Worm (Caenorhabditis elegans) whole organism, L1 larva: Measurements from ENCODE around the gene srj-6.

ENCODE experiments used
- Y116A8C.19 ChIP-seq: sonication (generic microtip); optimal IDR thresholded peaks from 2 replicates; lab custom pipeline; 2016; ENCODE audit warnings: missing compliant biosample characterization, missing genetic modification characterization, borderline replicate concordance
- aha-1 ChIP-seq: fragments of 150-350 bp; optimal IDR thresholded peaks from 2 replicates; lab custom pipeline; 2014; ENCODE audit warnings: missing biosample characterization, missing genetic modification characterization
- alr-1 ChIP-seq: fragments of 200-800 bp; sonication (Bioruptor generic); optimal IDR thresholded peaks from 2 replicates; lab custom pipeline; 2018; ENCODE audit warnings: borderline replicate concordance, mild to moderate bottlenecking, missing genetic modification characterization, missing compliant biosample characterization
- aly-2 ChIP-seq: fragments of 150-350 bp; optimal IDR thresholded peaks from 2 replicates; lab custom pipeline; 2014; ENCODE audit warnings: missing biosample characterization, missing genetic modification characterization
- ama-1 ChIP-seq: fragments of 150-350 bp; optimal IDR thresholded peaks from 2 replicates; lab custom pipeline; 2014
- ceh-82 ChIP-seq, 3 experiments: fragments of 150-350 bp in 1 of 3; sonication (generic microtip) in 2 of 3; optimal IDR thresholded peaks; 2 replicates each; lab custom pipeline; 2014 to 2017; ENCODE audit warnings: missing biosample characterization in 3 of 3, missing genetic modification characterization in 3 of 3
- efl-1 ChIP-seq, 4 experiments: fragments of 150-350 bp; optimal IDR thresholded peaks in 3 of 4; peaks in 1 of 4; 1 replicate in 1 of 4; 2 replicates in 3 of 4; lab custom pipeline; 2014; ENCODE audit warnings: missing biosample characterization in 2 of 4, missing genetic modification characterization in 2 of 4, missing genetic modification reagents in 2 of 4
- elt-3 ChIP-seq, 6 experiments: fragments of 150-350 bp in 1 of 6; sonication (generic microtip); optimal IDR thresholded peaks; 2 replicates each; lab custom pipeline; 2017 to 2018; ENCODE audit warnings: missing biosample characterization in 6 of 6, missing genetic modification characterization in 6 of 6, inconsistent platforms in 1 of 6
- fkh-10 ChIP-seq: sonication (generic microtip); optimal IDR thresholded peaks from 2 replicates; lab custom pipeline; 2017; ENCODE audit warnings: missing biosample characterization, missing genetic modification reagents, missing genetic modification characterization
- fkh-8 ChIP-seq: sonication (generic microtip); optimal IDR thresholded peaks from 2 replicates; lab custom pipeline; 2016; ENCODE audit warnings: mild to moderate bottlenecking, missing genetic modification characterization, missing compliant biosample characterization
- hlh-17 ChIP-seq: fragments of 200-800 bp; sonication (Bioruptor generic); optimal IDR thresholded peaks from 2 replicates; lab custom pipeline; 2018; ENCODE audit warnings: missing genetic modification characterization, mild to moderate bottlenecking, missing compliant biosample characterization, moderate library complexity, borderline replicate concordance
- hlh-4 ChIP-seq: sonication (generic microtip); optimal IDR thresholded peaks from 2 replicates; lab custom pipeline; 2016; ENCODE audit warnings: mild to moderate bottlenecking, missing genetic modification characterization, missing compliant biosample characterization
- hpl-2 ChIP-seq: fragments of 150-350 bp; optimal IDR thresholded peaks from 2 replicates; lab custom pipeline; 2014; ENCODE audit warnings: missing biosample characterization, missing genetic modification reagents, missing genetic modification characterization
- isw-1 ChIP-seq: fragments of 200-800 bp; sonication (Bioruptor generic); IDR thresholded peaks from 2 replicates; pipeline ENCODE4 v1.3.6; 2022; ENCODE audit warnings: missing genetic modification characterization, missing compliant biosample characterization
- jun-1 ChIP-seq: fragments of 150-350 bp; optimal IDR thresholded peaks from 2 replicates; lab custom pipeline; 2014; ENCODE audit warnings: missing biosample characterization, missing genetic modification reagents, missing genetic modification characterization
- lin-13 ChIP-seq: fragments of 150-350 bp; optimal IDR thresholded peaks from 2 replicates; lab custom pipeline; 2014; ENCODE audit warnings: missing biosample characterization, missing genetic modification reagents, missing genetic modification characterization
- lin-14 ChIP-seq: fragments of 200-800 bp; sonication (Bioruptor generic); optimal IDR thresholded peaks from 2 replicates; lab custom pipeline; 2018; ENCODE audit warnings: mild to moderate bottlenecking, missing genetic modification characterization, moderate library complexity, missing compliant biosample characterization
- lin-39 ChIP-seq: fragments of 150-350 bp; optimal IDR thresholded peaks from 2 replicates; lab custom pipeline; 2014; ENCODE audit warnings: missing biosample characterization, missing genetic modification reagents, missing genetic modification characterization
- lir-3 ChIP-seq: sonication (generic microtip); optimal IDR thresholded peaks from 2 replicates; lab custom pipeline; 2016; ENCODE audit warnings: mild to moderate bottlenecking, missing genetic modification characterization, moderate library complexity, missing compliant biosample characterization; ENCODE audit not compliant: poor library complexity
- mab-9 ChIP-seq: fragments of 200-800 bp; sonication (Bioruptor generic); IDR thresholded peaks from 2 replicates; pipeline ENCODE4 v1.3.6; 2022; ENCODE audit warnings: missing genetic modification reagents, missing genetic modification characterization, missing compliant biosample characterization
- nhr-11 ChIP-seq: fragments of 150-350 bp; optimal IDR thresholded peaks from 2 replicates; lab custom pipeline; 2014; ENCODE audit warnings: missing biosample characterization, missing genetic modification characterization
- nhr-20 ChIP-seq: sonication (generic microtip); optimal IDR thresholded peaks from 2 replicates; lab custom pipeline; 2016; ENCODE audit warnings: mild to moderate bottlenecking, missing genetic modification characterization, missing compliant biosample characterization
- nhr-237 ChIP-seq: fragments of 150-350 bp; optimal IDR thresholded peaks from 2 replicates; lab custom pipeline; 2014; ENCODE audit warnings: missing biosample characterization, missing genetic modification characterization
- nhr-28 ChIP-seq: fragments of 150-350 bp; optimal IDR thresholded peaks from 2 replicates; lab custom pipeline; 2014; ENCODE audit warnings: missing biosample characterization, missing genetic modification characterization
- nhr-85 ChIP-seq: sonication (generic microtip); peaks from one replicate; lab custom pipeline; 2016; ENCODE audit warnings: missing genetic modification characterization, inconsistent platforms, missing compliant biosample characterization
- pax-3 ChIP-seq: fragments of 200-800 bp; sonication (Bioruptor generic); optimal IDR thresholded peaks from 2 replicates; lab custom pipeline; 2018; ENCODE audit warnings: mild to moderate bottlenecking, missing genetic modification characterization, moderate library complexity, missing compliant biosample characterization
- pqm-1 ChIP-seq: sonication (generic microtip); optimal IDR thresholded peaks from 3 replicates; lab custom pipeline; 2017; ENCODE audit warnings: missing biosample characterization, missing genetic modification characterization
- rnt-1 ChIP-seq: sonication (generic microtip); optimal IDR thresholded peaks from 2 replicates; lab custom pipeline; 2016; ENCODE audit warnings: mild to moderate bottlenecking, missing genetic modification characterization, moderate library complexity, missing compliant biosample characterization
- skn-1 ChIP-seq: fragments of 150-350 bp; optimal IDR thresholded peaks from 2 replicates; lab custom pipeline; 2014; ENCODE audit warnings: missing biosample characterization, missing genetic modification characterization
- swsn-7 ChIP-seq: sonication (generic microtip); optimal IDR thresholded peaks from 2 replicates; lab custom pipeline; 2016; ENCODE audit warnings: missing genetic modification characterization, missing compliant biosample characterization
- tlp-1 ChIP-seq: fragments of 150-350 bp; optimal IDR thresholded peaks from 2 replicates; lab custom pipeline; 2014; ENCODE audit warnings: missing biosample characterization, missing genetic modification characterization
- unc-130 ChIP-seq: fragments of 150-350 bp; optimal IDR thresholded peaks from 2 replicates; lab custom pipeline; 2017; ENCODE audit warnings: missing biosample characterization, missing genetic modification characterization, inconsistent platforms
- unc-30 ChIP-seq: sonication (generic microtip); optimal IDR thresholded peaks from 2 replicates; lab custom pipeline; 2017; ENCODE audit warnings: missing biosample characterization, missing genetic modification characterization
- unc-98 ChIP-seq: fragments of 200-800 bp; sonication (Bioruptor generic); IDR thresholded peaks from 2 replicates; pipeline ENCODE4 v1.3.6; 2022; ENCODE audit warnings: missing genetic modification characterization, missing compliant biosample characterization
- xbp-1 ChIP-seq: sonication (generic microtip); optimal IDR thresholded peaks from 2 replicates; lab custom pipeline; 2016; ENCODE audit warnings: missing genetic modification characterization, missing compliant biosample characterization
- zag-1 ChIP-seq: fragments of 150-350 bp; optimal IDR thresholded peaks from 2 replicates; lab custom pipeline; 2014; ENCODE audit warnings: missing biosample characterization, missing genetic modification characterization
- zip-4 ChIP-seq: fragments of 200-800 bp; sonication (Bioruptor generic); optimal IDR thresholded peaks from 2 replicates; lab custom pipeline; 2018; ENCODE audit warnings: mild to moderate bottlenecking, missing genetic modification characterization, moderate library complexity, missing compliant biosample characterization
- ztf-4 ChIP-seq: fragments of 150-350 bp; optimal IDR thresholded peaks from 2 replicates; lab custom pipeline; 2014; ENCODE audit warnings: missing biosample characterization, missing genetic modification characterization

The srj-6 gene

ce11 chrV:652940-653339 lies 1.4 kb downstream of the srj-6 start, which contains the start of gene srj-5:
Gene srj-5 (minus strand): TSS chrV:653040.
- TF ChIP-seq ama-1 (no peak), fkh-10 (GFP tag; lab: Kevin White, UChicago) (no peak), aly-2 (no peak), pqm-1 (tag; lab: Kevin White, UChicago) (no peak)

DNA sequence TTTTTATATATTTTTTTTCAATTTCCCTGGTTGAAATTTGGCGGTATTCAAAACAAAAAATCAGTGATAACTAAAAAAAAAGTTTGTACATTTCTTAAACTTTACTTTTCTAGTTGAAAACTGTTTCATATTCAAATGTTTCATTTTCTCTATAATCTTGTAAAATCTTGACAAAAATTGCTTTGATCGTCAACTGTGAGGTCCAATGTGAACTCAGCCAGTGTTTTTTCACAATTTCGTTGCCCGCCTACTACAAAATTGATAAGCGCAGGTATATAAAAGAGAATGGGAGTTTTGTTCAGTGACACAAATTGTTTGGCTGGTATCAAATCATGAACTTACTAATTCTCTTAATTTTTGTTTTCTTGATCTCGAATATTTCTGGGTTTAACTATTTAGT lies 7.4 kb downstream of the srj-6 start, which contains the start of gene ugt-42:
TSS of gene ugt-42 (plus strand) at position 301 of the 400 bp plus-strand sequence.
- TF ChIP-seq nhr-237 (tag; lab: Kevin White, UChicago): no peak
- TF ChIP-seq mab-9 (GFP tag; lab: Robert Waterston, UW): no peak
- TF ChIP-seq hlh-4 (tag; lab: Kevin White, UChicago): no peak
- no peak for TF ChIP-seq aha-1 (tag; lab: Kevin White, UChicago)
- no peak for TF ChIP-seq fkh-8 (tag; lab: Kevin White, UChicago)
- no peak for TF ChIP-seq nhr-20 (tag; lab: Kevin White, UChicago)
- no peak for TF ChIP-seq lin-14
- TF ChIP-seq unc-130 (tag; lab: Kevin White, UChicago): no peak
- no peak for TF ChIP-seq skn-1 (tag; lab: Kevin White, UChicago)
- no peak for TF ChIP-seq nhr-85 (tag; lab: Kevin White, UChicago)

- TF ChIP-seq hlh-17: no peak
- TF ChIP-seq nhr-11 (tag; lab: Kevin White, UChicago): no peak
- TF ChIP-seq jun-1: no peak
- no peak for TF ChIP-seq lir-3 (tag; lab: Kevin White, UChicago)
- no peak for TF ChIP-seq skn-1 (tag; lab: Kevin White, UChicago)
- no peak for TF ChIP-seq lin-39 (tag; lab: Kevin White, UChicago)
- TF ChIP-seq xbp-1 (tag; lab: Kevin White, UChicago): no peak
- TF ChIP-seq unc-30 (tag; lab: Kevin White, UChicago): no peak
- no peak for TF ChIP-seq elt-3 (tag; optimal IDR thresholded peaks at IDR 0.05; lab: Kevin White, UChicago)
- no peak for TF ChIP-seq tlp-1 (tag; lab: Kevin White, UChicago)
- TF ChIP-seq lin-13: no peak
- no peak for TF ChIP-seq unc-130 (tag; lab: Kevin White, UChicago)
- no peak for TF ChIP-seq zag-1 (tag; lab: Kevin White, UChicago)
- TF ChIP-seq unc-98: no peak
- no peak for TF ChIP-seq zip-4 (GFP tag; lab: Kevin White, UChicago)
These were observed 8.2 kb downstream of the srj-6 start, which contains the start of gene F48G7.12 for ce11 chrV:646129-646528. Gene F48G7.12 (minus strand): TSS chrV:646229.

DNA sequence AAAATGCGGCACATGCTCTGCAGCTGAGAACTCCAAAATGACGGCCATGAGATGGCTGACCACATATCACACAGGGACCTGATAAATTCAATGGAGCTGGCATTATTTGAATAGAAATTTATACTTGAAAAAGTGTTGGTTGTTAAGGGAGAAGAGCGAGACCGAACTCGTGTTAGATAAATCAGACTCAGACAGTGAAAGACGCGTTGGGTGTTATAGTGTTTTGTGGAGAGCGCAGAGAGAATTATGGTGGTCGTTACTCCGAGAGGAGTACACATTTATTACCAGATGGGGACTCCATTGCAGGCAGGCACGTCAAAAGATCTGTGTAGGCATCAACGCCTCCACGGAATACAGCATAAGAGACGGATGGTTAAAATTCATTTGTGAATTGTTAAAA lies 11.6 kb downstream of the srj-6 start, which contains the start of gene nhr-190:
TSS of gene nhr-190 (minus strand) at position 175 of the 400 bp plus-strand sequence.
- TF ChIP-seq pax-3 (tag; lab: Kevin White, UChicago): no peak
- TF ChIP-seq ceh-82 (tag; optimal IDR thresholded peaks at IDR 0.05; lab: Kevin White, UChicago): peak in 1 of 3 experiments; percentile 2
- peak; percentile 22 for TF ChIP-seq nhr-20 (tag; lab: Kevin White, UChicago)
- no peak for TF ChIP-seq Y116A8C.19 (tag; lab: Kevin White, UChicago)
- TF ChIP-seq rnt-1 (tag; lab: Kevin White, UChicago): peak; percentile 33
- TF ChIP-seq efl-1 (optimal IDR thresholded peaks at IDR 0.05; lab: Kevin White, UChicago): peak; percentile 31 to 47
- no peak for TF ChIP-seq efl-1 (GFP tag; optimal IDR thresholded peaks at IDR 0.05 in 1 of 2; lab: Kevin White, UChicago)
- TF ChIP-seq nhr-28 (tag; lab: Kevin White, UChicago): no peak
- TF ChIP-seq fkh-8 (tag; lab: Kevin White, UChicago): peak; percentile 41
- no peak for TF ChIP-seq ztf-4 (tag; lab: Kevin White, UChicago)
- TF ChIP-seq hpl-2: no peak
- TF ChIP-seq isw-1: no peak
- TF ChIP-seq alr-1 (tag; lab: Kevin White, UChicago): no peak
- TF ChIP-seq swsn-7: peak; percentile 30
